Worm (Caenorhabditis elegans) whole organism, L3 larva: Measurements from ENCODE around the gene DH11.5.
A peak's percentile ranks its signal among the peaks of the same experiment; 100 is the strongest.

Source experiments
- jun-1 ChIP-seq: fragments of 150-350 bp; optimal IDR thresholded peaks from 2 replicates; lab custom pipeline; 2014; ENCODE audit warnings: missing biosample characterization, missing genetic modification reagents, missing genetic modification characterization
- lin-39 ChIP-seq: fragments of 150-350 bp; optimal IDR thresholded peaks from 2 replicates; lab custom pipeline; 2018; ENCODE audit warnings: missing biosample characterization, missing genetic modification reagents, missing genetic modification characterization

DH11.5 gene

DNA sequence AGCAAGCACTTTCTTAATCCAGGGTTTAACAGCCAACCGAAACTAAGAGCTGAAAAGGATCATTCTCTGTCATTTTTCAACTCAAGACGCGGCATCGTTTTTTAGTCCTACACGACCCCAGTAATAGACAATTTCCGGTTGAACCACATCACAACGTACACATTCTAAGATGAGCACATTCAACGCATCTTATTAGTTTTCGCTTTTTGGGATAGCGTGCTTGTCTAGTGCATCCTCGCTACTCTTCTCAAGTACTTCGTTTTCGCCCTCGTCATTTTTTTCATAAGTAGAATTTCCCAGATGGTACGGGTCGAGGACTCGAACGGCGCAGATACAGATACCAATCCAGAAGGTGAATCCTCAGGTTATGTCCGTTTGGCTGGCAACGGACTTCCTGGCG, 65.9 kb downstream of the DH11.5 start, which contains the start of gene T05H10.1:
Gene T05H10.1, plus strand, starts transcription at position 301 of the 400 bp plus-strand sequence.
- no peak for TF ChIP-seq jun-1 (tag; lab: Kevin White, UChicago)
- peak; percentile 36 for TF ChIP-seq lin-39
